Worm (Caenorhabditis elegans) whole organism, L2 larva: ENCODE measurements around the gene bath-33.

Source experiments
- C34F6.9 ChIP-seq: fragments of 150-350 bp; optimal IDR thresholded peaks from 2 replicates; lab custom pipeline; 2014; ENCODE audit warnings: missing biosample characterization, missing genetic modification characterization
- F13H6.1 ChIP-seq: sonication (generic microtip); optimal IDR thresholded peaks from 2 replicates; lab custom pipeline; 2016; ENCODE audit warnings: missing genetic modification characterization, missing compliant biosample characterization
- R02D3.7 ChIP-seq: fragments of 150-350 bp; optimal IDR thresholded peaks from 2 replicates; lab custom pipeline; 2014; ENCODE audit warnings: missing biosample characterization, missing genetic modification characterization
- Y55F3AM.14 ChIP-seq: fragments of 200-800 bp; sonication (Bioruptor generic); optimal IDR thresholded peaks from 2 replicates; lab custom pipeline; 2018; ENCODE audit warnings: mild to moderate bottlenecking, missing genetic modification characterization, missing compliant biosample characterization
- ZK546.5 ChIP-seq: sonication (generic microtip); optimal IDR thresholded peaks from 2 replicates; lab custom pipeline; 2017; ENCODE audit warnings: missing biosample characterization, missing genetic modification characterization
- aly-2 ChIP-seq: fragments of 150-350 bp; optimal IDR thresholded peaks from 2 replicates; lab custom pipeline; 2014; ENCODE audit warnings: missing biosample characterization, missing genetic modification characterization
- blmp-1 ChIP-seq: sonication (generic microtip); optimal IDR thresholded peaks from 2 replicates; lab custom pipeline; 2017; ENCODE audit warnings: missing genetic modification characterization, mild to moderate bottlenecking, missing compliant biosample characterization, antibody characterized with exemption, moderate library complexity; ENCODE audit not compliant: insufficient read depth
- ceh-16 ChIP-seq: fragments of 150-350 bp; optimal IDR thresholded peaks from 2 replicates; lab custom pipeline; 2014; ENCODE audit warnings: missing biosample characterization, missing genetic modification characterization
- ceh-82 ChIP-seq: fragments of 150-350 bp; optimal IDR thresholded peaks from 2 replicates; lab custom pipeline; 2014; ENCODE audit warnings: missing biosample characterization, missing genetic modification characterization
- crh-2 ChIP-seq: sonication (generic microtip); optimal IDR thresholded peaks from 2 replicates; lab custom pipeline; 2017; ENCODE audit warnings: missing biosample characterization, missing genetic modification characterization
- dmd-4 ChIP-seq: sonication (generic microtip); optimal IDR thresholded peaks from 2 replicates; lab custom pipeline; 2017; ENCODE audit warnings: missing biosample characterization, missing genetic modification characterization
- egl-27 ChIP-seq: sonication (generic microtip); optimal IDR thresholded peaks from 3 replicates; lab custom pipeline; 2017; ENCODE audit warnings: missing biosample characterization, missing genetic modification reagents, missing genetic modification characterization
- elt-1 ChIP-seq: fragments of 150-350 bp; optimal IDR thresholded peaks from 2 replicates; lab custom pipeline; 2014; ENCODE audit warnings: missing biosample characterization, missing genetic modification characterization
- elt-3 ChIP-seq: sonication (generic microtip); optimal IDR thresholded peaks from 2 replicates; lab custom pipeline; 2017; ENCODE audit warnings: missing biosample characterization, missing genetic modification characterization
- gmeb-1 ChIP-seq: fragments of 150-350 bp; optimal IDR thresholded peaks from 2 replicates; lab custom pipeline; 2014; ENCODE audit warnings: missing biosample characterization, missing genetic modification characterization
- lin-11 ChIP-seq: fragments of 150-350 bp; sonication (generic microtip); optimal IDR thresholded peaks from 2 replicates; lab custom pipeline; 2014; ENCODE audit warnings: missing biosample characterization, missing genetic modification characterization, inconsistent platforms, mixed read lengths
- lin-13 ChIP-seq: fragments of 150-350 bp; optimal IDR thresholded peaks from 2 replicates; lab custom pipeline; 2014; ENCODE audit warnings: missing biosample characterization, missing genetic modification reagents, missing genetic modification characterization
- lin-39 ChIP-seq: fragments of 150-350 bp; optimal IDR thresholded peaks from 2 replicates; lab custom pipeline; 2014; ENCODE audit warnings: missing biosample characterization, missing genetic modification reagents, missing genetic modification characterization
- mbf-1 ChIP-seq: sonication (generic microtip); optimal IDR thresholded peaks from 2 replicates; lab custom pipeline; 2017; ENCODE audit warnings: missing biosample characterization, missing genetic modification characterization
- mdl-1 ChIP-seq, 2 experiments: fragments of 150-350 bp in 1 of 2; sonication (generic microtip) in 1 of 2; optimal IDR thresholded peaks; 2 replicates each; lab custom pipeline; 2017; ENCODE audit warnings: missing biosample characterization in 2 of 2, missing genetic modification characterization in 2 of 2
- nhr-11 ChIP-seq: fragments of 150-350 bp; optimal IDR thresholded peaks from 2 replicates; lab custom pipeline; 2014; ENCODE audit warnings: missing biosample characterization, missing genetic modification characterization
- nhr-12 ChIP-seq: fragments of 150-350 bp; optimal IDR thresholded peaks from 2 replicates; lab custom pipeline; 2014; ENCODE audit warnings: missing biosample characterization, missing genetic modification characterization
- nhr-23 ChIP-seq: fragments of 150-350 bp; optimal IDR thresholded peaks from 2 replicates; lab custom pipeline; 2014; ENCODE audit warnings: missing biosample characterization, missing genetic modification reagents, missing genetic modification characterization
- nhr-6 ChIP-seq: fragments of 150-350 bp; optimal IDR thresholded peaks from 2 replicates; lab custom pipeline; 2014; ENCODE audit warnings: missing biosample characterization, missing genetic modification characterization
- nhr-77 ChIP-seq: fragments of 150-350 bp; optimal IDR thresholded peaks from 2 replicates; lab custom pipeline; 2014; ENCODE audit warnings: missing biosample characterization, missing genetic modification characterization
- sem-4 ChIP-seq: fragments of 150-350 bp; optimal IDR thresholded peaks from 2 replicates; lab custom pipeline; 2014; ENCODE audit warnings: missing biosample characterization, missing genetic modification reagents, missing genetic modification characterization
- skn-1 ChIP-seq: sonication (generic microtip); optimal IDR thresholded peaks from 2 replicates; lab custom pipeline; 2017; ENCODE audit warnings: missing biosample characterization, missing genetic modification characterization
- sma-3 ChIP-seq: sonication (generic microtip); optimal IDR thresholded peaks from 2 replicates; lab custom pipeline; 2016; ENCODE audit warnings: missing genetic modification reagents, missing genetic modification characterization, missing compliant biosample characterization
- sma-9 ChIP-seq, 2 experiments: fragments of 150-350 bp in 1 of 2; sonication (generic microtip) in 1 of 2; optimal IDR thresholded peaks; 2 replicates each; lab custom pipeline; 2014 to 2016; ENCODE audit warnings: missing genetic modification characterization in 2 of 2, mild to moderate bottlenecking in 1 of 2, missing biosample characterization in 1 of 2, missing compliant biosample characterization in 1 of 2, missing genetic modification reagents in 1 of 2, moderate library complexity in 1 of 2
- snpc-4 ChIP-seq: fragments of 150-350 bp; optimal IDR thresholded peaks from 2 replicates; lab custom pipeline; 2014; ENCODE audit warnings: missing biosample characterization, missing genetic modification characterization
- unc-55 ChIP-seq: fragments of 150-350 bp; sonication (generic microtip); optimal IDR thresholded peaks from 3 replicates; lab custom pipeline; 2014; ENCODE audit warnings: missing biosample characterization, missing genetic modification reagents, missing genetic modification characterization
- unc-62 ChIP-seq: fragments of 150-350 bp; optimal IDR thresholded peaks from 2 replicates; lab custom pipeline; 2014; ENCODE audit warnings: missing biosample characterization, missing genetic modification reagents, missing genetic modification characterization
- zag-1 ChIP-seq: fragments of 150-350 bp; optimal IDR thresholded peaks from 2 replicates; lab custom pipeline; 2014; ENCODE audit warnings: missing biosample characterization, missing genetic modification characterization
- ztf-1 ChIP-seq: fragments of 200-800 bp; sonication (Bioruptor generic); conservative IDR thresholded peaks from 2 replicates; pipeline ENCODE4 v1.3.6; 2022; ENCODE audit warnings: missing genetic modification characterization, missing compliant biosample characterization
- ztf-4 ChIP-seq: fragments of 150-350 bp; optimal IDR thresholded peaks from 2 replicates; lab custom pipeline; 2014; ENCODE audit warnings: missing biosample characterization, missing genetic modification characterization

Gene bath-33

ce11 chrII:1589845-1590244, 16.1 kb downstream of the bath-33 start, which contains the start of gene T07H3.7:
TSS of gene T07H3.7 (minus strand) at chrII:1589945.
- TF ChIP-seq nhr-12, result no peak
- TF ChIP-seq aly-2, result no peak
- TF ChIP-seq C34F6.9, result no peak
- TF ChIP-seq crh-2 (tag; lab: Kevin White, UChicago), result no peak
- no peak for TF ChIP-seq nhr-77 (tag; lab: Kevin White, UChicago)
- no peak for TF ChIP-seq ztf-1
- TF ChIP-seq R02D3.7 (tag; lab: Kevin White, UChicago), result no peak
- TF ChIP-seq Y55F3AM.14 (GFP tag; lab: Kevin White, UChicago), result no peak
- no peak for TF ChIP-seq zag-1 (tag; lab: Kevin White, UChicago)

ce11 chrII:1586305-1586704, 19.7 kb downstream of the bath-33 start, which contains the start of gene T07H3.8:
TSS of gene T07H3.8 (plus strand) at chrII:1586605.
- no peak for TF ChIP-seq blmp-1 (tag; lab: Kevin White, UChicago)
- TF ChIP-seq zag-1 (tag; lab: Kevin White, UChicago), result no peak
- TF ChIP-seq sma-3 (GFP tag; lab: Kevin White, UChicago), result no peak
- no peak for TF ChIP-seq aly-2
- TF ChIP-seq sma-9 (GFP tag; optimal IDR thresholded peaks at IDR 0.05; lab: Kevin White, UChicago), result no peak
- no peak for TF ChIP-seq sma-9 (tag; optimal IDR thresholded peaks at IDR 0.05; lab: Kevin White, UChicago)
- TF ChIP-seq lin-39 (tag; lab: Kevin White, UChicago), result no peak
- TF ChIP-seq Y55F3AM.14 (GFP tag; lab: Kevin White, UChicago), result no peak
- TF ChIP-seq lin-13 (GFP tag; lab: Kevin White, UChicago), result no peak
- no peak for TF ChIP-seq unc-55 (GFP tag; lab: Kevin White, UChicago)
- TF ChIP-seq R02D3.7 (tag; lab: Kevin White, UChicago), result no peak
- TF ChIP-seq lin-11 (tag; lab: Kevin White, UChicago), result no peak
- TF ChIP-seq dmd-4, result no peak
- no peak for TF ChIP-seq ceh-82
- no peak for TF ChIP-seq C34F6.9

DNA sequence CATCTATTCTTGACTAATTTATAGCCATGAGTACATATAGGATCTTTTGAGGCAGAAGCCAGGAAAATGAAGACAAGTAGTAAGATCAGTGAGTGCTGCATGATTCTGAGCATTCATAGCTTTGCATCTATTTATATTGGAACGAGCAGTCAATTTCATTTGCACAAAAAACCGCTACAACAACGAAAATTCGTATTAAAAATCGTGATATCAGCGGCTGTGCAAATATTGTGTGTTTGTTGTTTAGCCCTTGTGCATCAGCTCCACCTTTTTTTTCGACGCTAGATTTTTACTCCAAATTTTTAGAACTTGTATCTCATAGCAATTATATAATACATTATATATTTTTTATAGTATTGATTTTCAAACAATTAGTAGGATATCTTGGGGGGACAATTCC, 21.8 kb downstream of the bath-33 start, which contains the start of gene clec-21:
Gene clec-21, minus strand, starts transcription at position 101 of the 400 bp plus-strand sequence.
- TF ChIP-seq lin-39 (tag; lab: Kevin White, UChicago) (no peak), elt-3 (tag; lab: Kevin White, UChicago) (no peak), mbf-1 (no peak), nhr-23 (tag; lab: Kevin White, UChicago) (no peak), nhr-6 (no peak), snpc-4 (tag; lab: Kevin White, UChicago) (no peak), ztf-4 (tag; lab: Kevin White, UChicago) (no peak), mdl-1 (tag; optimal IDR thresholded peaks at IDR 0.05; lab: Kevin White, UChicago) (no peak), elt-1 (tag; lab: Kevin White, UChicago) (no peak), C34F6.9 (no peak), gmeb-1 (tag; lab: Kevin White, UChicago) (no peak), F13H6.1 (tag; lab: Kevin White, UChicago) (no peak), sem-4 (tag; lab: Kevin White, UChicago) (no peak), sma-9 (GFP tag; optimal IDR thresholded peaks at IDR 0.05; lab: Kevin White, UChicago) (no peak), sma-9 (tag; optimal IDR thresholded peaks at IDR 0.05; lab: Kevin White, UChicago) (no peak), unc-62 (GFP tag; lab: Kevin White, UChicago) (no peak), aly-2 (no peak)

ce11 chrII:1579886-1580285, 26.1 kb downstream of the bath-33 start, which contains the start of gene math-38:
TSS of gene math-38 (minus strand) at chrII:1579986.
- TF ChIP-seq nhr-77 (tag; lab: Kevin White, UChicago), result no peak
- no peak for TF ChIP-seq ztf-4 (tag; lab: Kevin White, UChicago)
- no peak for TF ChIP-seq ztf-1
- TF ChIP-seq skn-1 (tag; lab: Kevin White, UChicago), result no peak
- TF ChIP-seq egl-27 (tag; lab: Kevin White, UChicago), result no peak
- TF ChIP-seq nhr-11 (tag; lab: Kevin White, UChicago), result no peak
- no peak for TF ChIP-seq zag-1 (tag; lab: Kevin White, UChicago)
- TF ChIP-seq nhr-6, result no peak
- TF ChIP-seq F13H6.1 (tag; lab: Kevin White, UChicago), result no peak
- no peak for TF ChIP-seq ceh-16 (tag; lab: Kevin White, UChicago)
- no peak for TF ChIP-seq sma-9 (GFP tag; optimal IDR thresholded peaks at IDR 0.05; lab: Kevin White, UChicago)
- TF ChIP-seq sma-9 (tag; optimal IDR thresholded peaks at IDR 0.05; lab: Kevin White, UChicago), result no peak
- no peak for TF ChIP-seq lin-39 (tag; lab: Kevin White, UChicago)
- TF ChIP-seq C34F6.9, result no peak
- no peak for TF ChIP-seq lin-11 (tag; lab: Kevin White, UChicago)
- no peak for TF ChIP-seq ZK546.5 (tag; lab: Kevin White, UChicago)
- no peak for TF ChIP-seq mbf-1
- no peak for TF ChIP-seq ceh-82
- TF ChIP-seq R02D3.7 (tag; lab: Kevin White, UChicago), result no peak
- no peak for TF ChIP-seq mdl-1 (tag; optimal IDR thresholded peaks at IDR 0.05; lab: Kevin White, UChicago)
